Fruit fly (Drosophila melanogaster): Measurements from ENCODE around the gene CG15715.

The CG15715 gene

dm6 chr3L:15809768-15810167 lies 27.5 kb downstream of the CG15715 start:
- no peak for TF ChIP-seq CG8301 (tag; optimal IDR thresholded peaks at IDR 0.05)
- TF ChIP-seq CG14655 (GFP tag; optimal IDR thresholded peaks at IDR 0.05) = no peak
- no peak for TF ChIP-seq fd96Ca (GFP tag; IDR thresholded peaks at IDR 0.05)
- TF ChIP-seq CG15710 (tag; optimal IDR thresholded peaks at IDR 0.05) = no peak
- no peak for TF ChIP-seq CG8159 (tag; optimal IDR thresholded peaks at IDR 0.05)
- TF ChIP-seq rn (GFP tag; IDR thresholded peaks at IDR 0.05) = no peak
- TF ChIP-seq CG32121 (GFP tag; IDR thresholded peaks at IDR 0.05) = no peak
- TF ChIP-seq D1 (tag; optimal IDR thresholded peaks at IDR 0.05) = no peak
- TF ChIP-seq CG34367 (tag; optimal IDR thresholded peaks at IDR 0.05) = no peak
- no peak for TF ChIP-seq CG17806 (tag; optimal IDR thresholded peaks at IDR 0.05)
- no peak for TF ChIP-seq CG10348 (GFP tag; IDR thresholded peaks at IDR 0.05)
- no peak for TF ChIP-seq Pif1A (GFP tag; optimal IDR thresholded peaks at IDR 0.05)
- no peak for TF ChIP-seq CG9948 (tag; optimal IDR thresholded peaks at IDR 0.05)
- TF ChIP-seq CG13204 (GFP tag; optimal IDR thresholded peaks at IDR 0.05) = no peak
- no peak for TF ChIP-seq EcR (GFP tag; optimal IDR thresholded peaks at IDR 0.05)
- TF ChIP-seq Pif1B (GFP tag; optimal IDR thresholded peaks at IDR 0.05) = no peak
- TF ChIP-seq Snoo (tag; optimal IDR thresholded peaks at IDR 0.05) = no peak
- TF ChIP-seq CG12605 (GFP tag; IDR thresholded peaks at IDR 0.05) = no peak
- no peak for TF ChIP-seq CG4496 (GFP tag; IDR thresholded peaks at IDR 0.05)

dm6 chr3L:15809185-15809584 lies 28.1 kb downstream of the CG15715 start, which contains the start of gene CG13445:
Gene CG13445 (plus strand): TSS chr3L:15809485.
- no peak for TF ChIP-seq CG10348 (GFP tag; IDR thresholded peaks at IDR 0.05)
- TF ChIP-seq CG8301 (tag; optimal IDR thresholded peaks at IDR 0.05) = no peak
- TF ChIP-seq Pif1A (GFP tag; optimal IDR thresholded peaks at IDR 0.05) = no peak
- TF ChIP-seq fd96Ca (GFP tag; IDR thresholded peaks at IDR 0.05) = no peak
- no peak for TF ChIP-seq gl (tag; optimal IDR thresholded peaks at IDR 0.05)
- TF ChIP-seq CG15710 (tag; optimal IDR thresholded peaks at IDR 0.05) = no peak
- no peak for TF ChIP-seq CG34367 (tag; optimal IDR thresholded peaks at IDR 0.05)
- no peak for TF ChIP-seq CG13204 (GFP tag; optimal IDR thresholded peaks at IDR 0.05)
- no peak for TF ChIP-seq Pif1B (GFP tag; optimal IDR thresholded peaks at IDR 0.05)
- TF ChIP-seq Snoo (tag; optimal IDR thresholded peaks at IDR 0.05) = no peak
- no peak for TF ChIP-seq CG4496 (GFP tag; IDR thresholded peaks at IDR 0.05)

- TF ChIP-seq CG10348 (GFP tag; IDR thresholded peaks at IDR 0.05) (no peak), D1 (tag; optimal IDR thresholded peaks at IDR 0.05) (peak; percentile 24), CG15710 (tag; optimal IDR thresholded peaks at IDR 0.05) (no peak)
Observed at dm6 chr3L:15808667-15809066, 28.6 kb downstream of the CG15715 start.

dm6 chr3L:15808022-15808421 lies 29.3 kb downstream of the CG15715 start, which contains the start of gene CG6244:
Gene CG6244 (plus strand): TSS chr3L:15808322.
- TF ChIP-seq CG32121 (GFP tag; IDR thresholded peaks at IDR 0.05) (no peak), EcR (GFP tag; optimal IDR thresholded peaks at IDR 0.05) (no peak), Pif1B (GFP tag; optimal IDR thresholded peaks at IDR 0.05) (no peak), fd96Ca (GFP tag; IDR thresholded peaks at IDR 0.05) (no peak), CG14655 (GFP tag; optimal IDR thresholded peaks at IDR 0.05) (no peak), CG10348 (GFP tag; IDR thresholded peaks at IDR 0.05) (no peak), CG12605 (GFP tag; IDR thresholded peaks at IDR 0.05) (no peak), Pif1A (GFP tag; optimal IDR thresholded peaks at IDR 0.05) (no peak), Snoo (tag; optimal IDR thresholded peaks at IDR 0.05) (no peak)

dm6 chr3L:15802655-15803054 lies 34.6 kb downstream of the CG15715 start:
- TF ChIP-seq rn (GFP tag; IDR thresholded peaks at IDR 0.05) = no peak
- no peak for TF ChIP-seq CG32121 (GFP tag; IDR thresholded peaks at IDR 0.05)
- no peak for TF ChIP-seq D1 (tag; optimal IDR thresholded peaks at IDR 0.05)
- TF ChIP-seq CG17806 (tag; optimal IDR thresholded peaks at IDR 0.05) = no peak
- no peak for TF ChIP-seq Pif1B (GFP tag; optimal IDR thresholded peaks at IDR 0.05)
- TF ChIP-seq CG9948 (tag; optimal IDR thresholded peaks at IDR 0.05) = no peak
- TF ChIP-seq Pif1A (GFP tag; optimal IDR thresholded peaks at IDR 0.05) = no peak
- no peak for TF ChIP-seq CG12605 (GFP tag; IDR thresholded peaks at IDR 0.05)
- TF ChIP-seq fd96Ca (GFP tag; IDR thresholded peaks at IDR 0.05) = no peak
- no peak for TF ChIP-seq CG8159 (tag; optimal IDR thresholded peaks at IDR 0.05)
- no peak for TF ChIP-seq CG8301 (tag; optimal IDR thresholded peaks at IDR 0.05)
- no peak for TF ChIP-seq CG10348 (GFP tag; IDR thresholded peaks at IDR 0.05)
- TF ChIP-seq CG13204 (GFP tag; optimal IDR thresholded peaks at IDR 0.05) = no peak
- TF ChIP-seq CG15710 (tag; optimal IDR thresholded peaks at IDR 0.05) = no peak
- no peak for TF ChIP-seq Snoo (tag; optimal IDR thresholded peaks at IDR 0.05)
- TF ChIP-seq CG34367 (tag; optimal IDR thresholded peaks at IDR 0.05) = no peak
- TF ChIP-seq CG4496 (GFP tag; IDR thresholded peaks at IDR 0.05) = no peak
- no peak for TF ChIP-seq Ets98B (GFP tag; IDR thresholded peaks at IDR 0.05)
- no peak for TF ChIP-seq CG14655 (GFP tag; optimal IDR thresholded peaks at IDR 0.05)

- TF ChIP-seq gl (tag; optimal IDR thresholded peaks at IDR 0.05) (no peak), CG10348 (GFP tag; IDR thresholded peaks at IDR 0.05) (no peak), CG9948 (tag; optimal IDR thresholded peaks at IDR 0.05) (no peak), D1 (tag; optimal IDR thresholded peaks at IDR 0.05) (no peak), CG8159 (tag; optimal IDR thresholded peaks at IDR 0.05) (no peak), CG4496 (GFP tag; IDR thresholded peaks at IDR 0.05) (no peak), CG32121 (GFP tag; IDR thresholded peaks at IDR 0.05) (no peak), fd96Ca (GFP tag; IDR thresholded peaks at IDR 0.05) (no peak), CG12605 (GFP tag; IDR thresholded peaks at IDR 0.05) (no peak), CG14655 (GFP tag; optimal IDR thresholded peaks at IDR 0.05) (no peak), CG34367 (tag; optimal IDR thresholded peaks at IDR 0.05) (no peak), Ets98B (GFP tag; IDR thresholded peaks at IDR 0.05) (no peak), Pif1A (GFP tag; optimal IDR thresholded peaks at IDR 0.05) (no peak), CG17806 (tag; optimal IDR thresholded peaks at IDR 0.05) (no peak), rn (GFP tag; IDR thresholded peaks at IDR 0.05) (no peak)
Observed at dm6 chr3L:15802117-15802516, 35.2 kb downstream of the CG15715 start.
